Fruit fly (Drosophila melanogaster): ENCODE data around the gene ND-ASHI.
A peak's percentile ranks its signal among the peaks of the same experiment; 100 is the strongest.

ND-ASHI gene

DNA sequence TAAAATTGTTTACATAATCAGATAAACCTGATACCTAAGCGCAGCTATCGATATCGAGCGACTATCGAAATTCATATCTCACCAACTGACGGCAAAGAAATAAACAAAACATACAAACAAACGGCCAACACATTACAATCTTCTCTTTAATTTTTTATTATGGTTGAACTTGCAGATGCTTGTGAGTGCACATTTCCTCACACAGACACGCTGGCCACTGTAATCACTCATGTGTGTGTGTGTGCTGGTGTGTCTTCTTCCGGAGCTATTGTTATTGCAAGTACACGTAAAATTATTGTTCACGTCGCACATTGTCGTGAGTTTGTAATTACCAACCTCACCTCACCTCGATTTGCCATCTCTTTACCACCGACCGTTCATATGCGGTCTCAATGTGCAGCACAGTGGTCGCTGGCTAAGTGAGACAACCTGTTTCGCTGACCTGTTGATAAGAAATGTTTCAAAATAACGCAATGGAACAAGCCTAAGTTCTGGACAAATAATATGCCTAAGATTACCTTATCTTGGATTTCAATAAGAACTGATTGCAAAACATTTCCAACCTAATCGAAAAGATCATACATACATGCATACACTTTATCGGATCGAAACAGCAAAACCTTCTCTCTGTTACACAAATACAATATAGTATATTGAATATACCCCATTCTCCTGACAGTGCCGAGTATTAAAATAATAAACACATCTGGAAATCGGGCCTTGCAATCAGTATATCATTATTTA, 26.3 kb upstream of the ND-ASHI start:
- TF ChIP-seq noc (tag; optimal IDR thresholded peaks at IDR 0.05), result peak; percentile 39

DNA sequence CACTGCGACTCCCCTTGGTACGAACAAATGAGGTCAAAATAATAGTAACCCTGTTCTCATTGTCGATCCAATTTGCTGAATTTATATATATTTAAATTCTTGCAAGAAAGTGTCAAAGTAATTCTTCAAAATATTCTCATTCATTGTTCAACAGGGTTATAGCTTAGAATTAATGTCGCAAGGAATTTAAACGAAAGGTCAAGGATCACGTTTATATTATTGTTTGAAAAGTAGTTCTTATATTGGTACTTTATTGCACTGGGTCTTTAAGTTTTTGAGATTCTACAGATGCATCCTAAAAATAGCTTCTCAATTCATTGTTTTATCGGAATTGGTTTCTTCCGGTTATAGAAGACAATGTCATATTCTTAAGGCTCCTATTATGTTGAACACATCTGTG, 25.0 kb upstream of the ND-ASHI start:
- TF ChIP-seq noc (tag; optimal IDR thresholded peaks at IDR 0.05), result no peak

DNA sequence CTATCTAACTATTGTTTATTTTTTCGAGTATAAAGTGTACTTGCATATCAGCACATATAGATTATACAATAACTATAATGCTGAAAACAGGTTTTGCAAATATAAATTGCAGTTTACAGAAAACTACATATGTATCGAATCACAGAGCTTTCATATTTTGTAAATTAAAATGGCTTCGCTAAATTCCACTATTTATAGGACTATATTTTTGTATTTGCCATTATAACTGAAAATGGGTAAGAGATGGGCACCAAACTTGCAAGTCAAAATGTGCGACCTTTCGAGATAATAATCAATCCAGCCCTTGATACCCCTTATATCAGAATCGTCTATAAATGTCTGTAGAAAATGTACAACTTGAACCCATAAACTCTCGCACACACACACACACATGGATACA, 24.3 kb upstream of the ND-ASHI start:
- TF ChIP-seq noc (tag; optimal IDR thresholded peaks at IDR 0.05), result no peak

DNA sequence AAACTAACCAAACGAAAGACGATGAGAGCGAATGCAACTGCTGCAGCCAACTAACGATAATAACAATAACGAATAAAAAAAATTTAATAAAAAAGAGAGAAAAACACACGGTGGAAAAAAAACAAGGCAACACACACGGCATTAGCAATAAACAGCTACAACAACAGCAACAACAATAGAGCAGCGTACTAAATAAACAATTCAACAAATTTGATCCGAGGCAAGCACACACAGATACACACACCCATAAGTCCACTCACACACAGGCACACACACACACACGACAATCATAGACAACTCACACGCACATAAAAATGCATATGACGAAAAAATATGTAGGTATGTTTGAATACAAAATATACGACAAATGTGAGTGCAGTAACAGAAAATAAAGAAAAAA, 23.7 kb upstream of the ND-ASHI start:
- TF ChIP-seq noc (tag; optimal IDR thresholded peaks at IDR 0.05), result no peak

DNA sequence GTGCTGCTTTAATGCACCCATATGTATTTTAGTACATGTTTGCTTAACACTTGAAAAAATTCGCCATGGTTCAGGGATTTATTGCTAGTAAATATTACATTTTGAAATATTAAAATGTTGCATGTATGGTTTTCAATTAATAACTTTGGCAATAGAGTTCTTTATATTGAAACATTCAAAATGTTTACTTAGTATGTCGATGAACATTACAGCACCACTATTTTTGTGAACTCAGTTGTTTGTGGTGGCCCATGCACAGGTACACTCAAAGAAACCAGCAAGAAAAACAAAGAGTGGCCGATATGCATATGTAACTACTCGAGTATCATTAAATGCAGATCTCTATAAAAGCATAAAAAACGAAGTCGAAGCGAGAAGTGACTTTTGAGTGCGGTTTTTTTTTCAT, 23.1 kb upstream of the ND-ASHI start:
- TF ChIP-seq noc (tag; optimal IDR thresholded peaks at IDR 0.05), result no peak

DNA sequence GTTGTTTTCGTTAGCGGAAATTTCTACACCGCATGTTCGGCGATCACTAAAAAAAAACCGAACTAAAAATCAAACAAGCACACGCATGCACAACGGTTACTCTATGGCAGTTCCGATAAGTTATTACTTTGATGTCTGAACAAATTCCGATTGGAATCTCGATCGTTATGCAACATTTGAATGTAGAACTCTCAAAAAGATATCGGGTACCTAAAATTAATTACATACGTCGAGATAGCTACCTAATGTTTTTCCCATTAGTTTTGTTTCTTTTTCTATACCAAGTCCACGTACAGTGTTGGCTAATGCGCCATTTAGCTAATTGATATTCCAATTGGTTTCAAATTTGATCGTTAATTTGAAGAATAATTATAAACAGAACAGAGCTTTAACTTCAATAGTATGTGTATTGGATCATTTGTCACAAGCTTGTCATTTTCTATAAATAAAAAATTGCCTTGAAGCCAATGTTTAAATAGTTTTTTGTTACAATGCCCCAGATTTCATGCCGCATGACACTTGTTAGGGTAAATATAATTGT, 22.1 kb upstream of the ND-ASHI start:
- TF ChIP-seq noc (tag; optimal IDR thresholded peaks at IDR 0.05), result no peak

DNA sequence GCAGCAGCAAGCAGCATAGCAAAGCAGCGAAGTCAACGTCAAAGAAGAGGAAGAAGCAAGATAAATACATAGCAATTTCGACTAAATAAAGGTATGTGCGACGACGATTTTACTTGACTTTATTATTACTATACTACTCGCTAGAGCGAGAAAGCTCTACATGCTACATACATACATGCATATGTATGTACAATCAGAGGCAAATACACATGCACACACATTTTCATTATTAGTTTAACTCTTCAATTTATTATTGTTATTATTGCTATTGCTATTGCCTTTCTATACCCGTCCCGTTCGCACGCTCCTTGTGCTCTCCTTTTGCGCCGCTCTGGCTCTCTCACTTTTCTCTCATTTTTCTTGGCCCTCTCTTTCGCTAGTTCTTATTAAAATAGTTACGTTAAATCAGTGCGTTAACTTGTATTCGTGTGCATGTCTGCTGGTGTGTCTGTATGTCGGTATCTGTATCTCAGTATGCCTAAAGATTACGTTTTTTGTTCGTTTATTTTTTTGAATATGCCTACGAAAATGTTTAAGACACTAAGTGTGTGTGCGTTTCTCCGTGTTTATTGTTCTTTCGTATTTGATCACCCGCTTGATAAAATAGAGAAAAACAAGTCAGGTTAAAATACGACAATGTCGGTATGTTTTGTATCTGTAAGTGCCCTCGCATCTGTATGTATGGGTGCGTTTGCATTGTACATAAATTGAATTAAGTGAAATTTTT, 21.5 kb upstream of the ND-ASHI start:
- TF ChIP-seq noc (tag; optimal IDR thresholded peaks at IDR 0.05), result no peak

DNA sequence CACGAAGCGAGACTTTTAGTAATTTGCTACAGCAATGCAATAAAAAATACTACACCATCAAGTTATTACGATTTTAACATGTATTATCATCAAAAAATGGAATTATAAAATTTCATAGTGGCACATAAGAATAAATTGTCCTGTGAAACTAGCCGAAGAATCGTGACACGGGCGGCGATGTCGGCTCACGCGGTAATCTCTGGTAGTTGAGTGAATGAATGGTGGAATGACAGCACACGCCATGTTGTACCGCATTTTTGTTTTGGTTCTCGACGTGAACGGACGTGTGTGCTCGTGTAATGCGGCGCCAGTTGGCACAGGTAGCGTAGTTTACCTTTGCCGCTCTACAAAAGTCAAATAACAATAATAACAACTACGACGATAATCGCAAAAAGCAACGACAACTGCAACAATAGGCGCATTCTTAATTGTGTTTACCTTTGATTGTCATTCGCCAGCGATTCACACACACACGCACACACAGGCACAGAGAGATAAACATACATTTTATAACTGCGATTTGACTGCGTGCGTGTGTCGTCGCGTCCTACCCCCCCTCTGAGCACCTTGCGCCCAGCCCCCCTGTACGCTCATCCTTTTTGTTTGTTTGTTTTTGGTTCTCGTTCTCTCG, 20.5 kb upstream of the ND-ASHI start, which contains the start of gene CG14441:
TSS of gene CG14441 (plus strand) at position 254 of the 631 bp plus-strand sequence.
- TF ChIP-seq noc (tag; optimal IDR thresholded peaks at IDR 0.05), result peak; percentile 86

DNA sequence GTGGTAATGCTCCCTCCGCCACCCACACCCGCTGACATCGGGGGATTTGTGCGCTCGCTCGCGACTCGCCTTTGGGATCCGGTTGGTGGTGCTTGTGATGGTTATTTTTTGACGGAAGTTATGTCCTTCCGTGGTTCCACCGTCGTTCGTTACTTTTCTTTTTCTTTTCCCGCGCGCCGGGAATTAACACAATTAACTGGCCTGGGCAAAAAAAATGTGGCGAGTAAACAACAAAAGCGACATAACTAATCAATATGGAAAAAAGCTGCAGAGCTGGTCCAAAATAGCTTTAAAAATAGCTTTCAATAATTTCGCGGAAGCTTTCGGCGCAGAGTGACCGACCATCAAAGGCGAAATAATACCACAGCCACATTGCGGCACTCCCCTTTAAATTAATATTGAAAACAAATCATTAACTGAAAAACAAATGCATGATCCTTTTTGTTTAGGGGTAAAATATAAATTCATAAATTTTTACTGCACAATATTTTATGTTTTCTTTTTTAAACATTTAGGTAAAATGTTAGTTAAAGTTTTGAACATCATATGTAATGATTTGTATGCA, 19.4 kb upstream of the ND-ASHI start, which contains the start of gene CG14440:
TSS of gene CG14440 (minus strand) at position 320 of the 565 bp plus-strand sequence.
- peak; percentile 18 for TF ChIP-seq noc (tag; optimal IDR thresholded peaks at IDR 0.05)

DNA sequence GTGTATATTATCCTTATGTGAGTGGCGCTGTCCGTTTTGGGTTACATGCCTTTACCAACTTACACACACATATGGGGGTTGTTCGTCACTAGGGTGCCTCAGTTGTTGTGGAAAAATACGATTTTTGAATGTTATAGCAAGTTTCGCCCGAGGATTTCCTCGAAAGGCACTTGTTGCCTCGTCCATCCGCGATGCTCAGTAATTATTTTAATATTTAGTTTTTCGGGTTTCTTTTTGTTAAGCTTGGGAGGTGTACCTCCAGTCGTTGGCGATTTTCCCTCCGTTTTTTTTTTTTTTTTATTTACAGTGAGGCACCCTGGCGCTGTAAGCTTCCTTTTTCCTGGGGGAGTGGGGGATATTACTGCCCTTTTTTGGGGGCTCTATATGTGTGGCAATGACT, 17.5 kb upstream of the ND-ASHI start:
- peak; percentile 63 for TF ChIP-seq noc (tag; optimal IDR thresholded peaks at IDR 0.05)

DNA sequence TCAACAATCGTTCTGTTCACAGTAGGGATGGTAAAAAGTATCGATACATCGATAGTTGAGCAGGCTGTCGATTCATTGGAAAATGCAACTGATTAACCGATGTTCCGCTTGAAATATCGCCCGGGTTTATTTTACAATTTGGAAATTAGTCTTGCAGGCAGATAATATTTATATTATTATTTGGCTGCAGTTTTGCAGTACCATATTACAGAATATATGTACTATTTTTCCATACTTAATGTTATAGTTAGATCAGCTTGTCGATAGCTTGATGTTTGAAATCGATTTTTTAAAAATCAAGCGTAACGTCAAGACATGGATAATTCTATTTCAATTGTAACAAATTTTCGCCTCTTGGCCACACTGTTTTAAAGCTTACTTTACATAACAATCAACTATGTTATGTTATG, 16.1 kb upstream of the ND-ASHI start, which contains the start of gene CG14442:
TSS of gene CG14442 (minus strand) at position 29 of the 410 bp plus-strand sequence.
- TF ChIP-seq noc (tag; optimal IDR thresholded peaks at IDR 0.05), result peak; percentile 50

DNA sequence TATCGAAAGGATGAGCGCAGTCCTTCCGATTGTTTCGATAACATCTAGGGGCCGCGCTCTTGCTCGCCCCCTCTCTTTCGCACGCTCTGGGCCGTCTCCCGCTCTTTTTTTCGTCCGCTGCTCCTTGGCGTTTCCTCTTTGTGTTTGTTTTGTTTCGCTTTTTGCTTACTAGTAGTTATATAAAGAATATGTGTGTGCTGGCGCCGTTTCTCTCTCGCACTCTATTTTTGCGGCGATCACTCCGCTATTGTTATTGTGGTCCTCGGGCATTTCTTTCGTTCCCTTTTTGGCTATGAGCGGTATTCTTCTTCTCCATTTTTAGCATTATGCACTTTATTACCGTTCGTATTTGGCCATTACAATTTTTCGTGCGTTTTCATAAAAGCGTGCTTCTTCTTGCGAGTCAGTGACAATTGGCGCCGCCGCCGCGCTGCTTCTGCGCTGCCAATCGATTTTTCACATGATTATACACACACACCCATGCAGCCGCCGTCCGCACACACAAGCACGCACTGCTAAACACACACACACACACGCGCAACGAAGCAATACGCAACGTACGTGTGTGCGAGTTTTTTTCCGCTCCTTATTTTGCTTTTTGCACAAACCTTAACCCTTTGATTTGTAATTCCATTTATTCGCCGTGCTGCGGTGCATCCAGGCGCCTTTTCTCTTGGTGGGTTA, 15.3 kb upstream of the ND-ASHI start:
- TF ChIP-seq noc (tag; optimal IDR thresholded peaks at IDR 0.05), result peak; percentile 24

DNA sequence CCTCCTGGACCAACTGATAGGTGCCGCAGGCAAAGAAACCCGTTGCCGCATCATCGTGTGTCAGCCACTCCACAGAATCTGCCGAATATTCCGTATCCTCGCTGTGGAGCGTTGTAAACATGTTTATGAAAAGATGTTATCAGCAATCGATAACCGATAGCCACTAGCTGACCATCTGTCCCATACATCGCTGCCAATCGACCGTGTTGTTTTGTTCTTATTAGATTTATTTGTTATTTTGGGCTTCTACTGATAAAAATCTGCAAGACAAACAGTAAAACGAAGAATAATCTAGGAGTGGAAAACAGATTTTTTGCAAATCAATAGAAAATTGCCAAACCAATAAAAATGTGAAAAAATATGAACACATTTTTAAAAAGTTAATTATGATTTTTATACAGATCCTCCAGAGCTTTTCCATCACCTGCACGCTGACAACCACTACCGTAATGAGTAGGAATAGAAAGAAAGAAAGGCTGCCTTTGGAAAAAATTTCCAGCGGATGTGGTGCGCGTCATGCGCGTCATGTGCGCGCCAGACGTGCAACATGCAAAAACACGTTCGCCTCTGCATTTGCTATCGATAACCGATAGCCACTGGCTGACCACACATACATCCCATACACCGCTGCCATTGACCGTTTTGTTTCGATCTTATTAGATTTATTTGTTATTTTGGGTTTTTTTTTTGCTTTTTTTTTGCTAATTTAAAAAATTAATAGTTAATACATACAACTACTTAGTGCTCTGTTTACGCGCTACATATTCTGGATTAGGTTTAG, 9.9 kb upstream of the ND-ASHI start, which contains the start of gene CG3184:
TSS of gene CG3184 (minus strand) at position 155 of the 781 bp plus-strand sequence.
- TF ChIP-seq noc (tag; optimal IDR thresholded peaks at IDR 0.05), result no peak

DNA sequence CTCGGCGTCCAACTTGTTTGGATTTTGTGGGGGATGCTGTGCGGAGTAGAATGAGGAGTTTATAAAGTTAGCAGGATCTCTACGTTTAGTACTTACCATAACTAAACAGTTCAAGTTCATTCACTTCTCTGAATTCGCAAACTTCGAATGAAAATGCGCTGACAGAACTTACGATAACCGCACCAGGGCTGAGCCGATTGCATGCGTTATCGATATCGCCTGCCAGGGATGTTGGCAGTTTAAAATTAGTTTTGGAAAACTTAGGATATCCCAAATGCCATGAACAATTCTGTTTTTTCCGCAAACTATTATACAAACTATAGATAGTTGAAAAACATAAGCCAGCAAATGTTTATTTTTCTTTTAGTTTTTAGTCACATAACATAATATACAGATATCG, 8.3 kb upstream of the ND-ASHI start, which contains the start of gene CG44303:
TSS of gene CG44303 (minus strand) at position 154 of the 400 bp plus-strand sequence.
- no peak for TF ChIP-seq noc (tag; optimal IDR thresholded peaks at IDR 0.05)

Data from whole organism, larva.